Worm (Caenorhabditis elegans): ENCODE measurements around the gene dhhc-4.

dhhc-4 gene

ce11 chrIII:9826005-9826404 is 41.6 kb downstream of the dhhc-4 start (continued):
- TF ChIP-seq lin-39 (tag; optimal IDR thresholded peaks at IDR 0.05), result no peak
- peak; percentile 11 for TF ChIP-seq xbp-1 (tag; optimal IDR thresholded peaks at IDR 0.05)
- no peak for TF ChIP-seq sptf-1 (tag; optimal IDR thresholded peaks at IDR 0.05)
- peak; percentile 56 for TF ChIP-seq tbx-2 (tag; optimal IDR thresholded peaks at IDR 0.05)
- no peak for TF ChIP-seq ceh-8 (GFP tag; optimal IDR thresholded peaks at IDR 0.05)
- TF ChIP-seq hlh-4 (tag; optimal IDR thresholded peaks at IDR 0.05), result no peak
- no peak for TF ChIP-seq nhr-28 (tag; optimal IDR thresholded peaks at IDR 0.05)
- no peak for TF ChIP-seq nhr-237 (tag; optimal IDR thresholded peaks at IDR 0.05)
- TF ChIP-seq nhr-84 (tag; optimal IDR thresholded peaks at IDR 0.05), result no peak
- peak; percentile 65 for TF ChIP-seq nhr-47 (tag; optimal IDR thresholded peaks at IDR 0.05)
- no peak for TF ChIP-seq sox-4 (tag; optimal IDR thresholded peaks at IDR 0.05)
- TF ChIP-seq dsc-1 (tag; optimal IDR thresholded peaks at IDR 0.05), result no peak
- no peak for TF ChIP-seq unc-86 (tag; optimal IDR thresholded peaks at IDR 0.05)
- no peak for TF ChIP-seq unc-62 (GFP tag; optimal IDR thresholded peaks at IDR 0.05)
- TF ChIP-seq aly-2 (tag; optimal IDR thresholded peaks at IDR 0.05), result peak; percentile 15
- TF ChIP-seq skn-1 (tag; optimal IDR thresholded peaks at IDR 0.05), result peak; percentile 61
- TF ChIP-seq hpl-2 (GFP tag; optimal IDR thresholded peaks at IDR 0.05), result peak; percentile 10
- no peak for TF ChIP-seq nhr-12 (tag; optimal IDR thresholded peaks at IDR 0.05)
- peak; percentile 41 for TF ChIP-seq fos-1 (tag; optimal IDR thresholded peaks at IDR 0.05)
- TF ChIP-seq fkh-4 (tag; optimal IDR thresholded peaks at IDR 0.05; ENCODE audit: borderline replicate concordance), result no peak
- peak; percentile 89 for TF ChIP-seq ama-1 (optimal IDR thresholded peaks at IDR 0.05)
- no peak for TF ChIP-seq lin-15B (tag; optimal IDR thresholded peaks at IDR 0.05)
- peak; percentile 10 to 61 for TF ChIP-seq lin-35 (GFP tag; optimal IDR thresholded peaks at IDR 0.05)

- TF ChIP-seq lsy-2 (tag; optimal IDR thresholded peaks at IDR 0.05) (peak in 1 of 2 experiments; percentile 9), snu-23 (GFP tag; optimal IDR thresholded peaks at IDR 0.05) (peak; percentile 33), mep-1 (tag; optimal IDR thresholded peaks at IDR 0.05) (peak; percentile 12), jun-1 (tag; optimal IDR thresholded peaks at IDR 0.05) (no peak), blmp-1 (tag; optimal IDR thresholded peaks at IDR 0.05) (peak; percentile 58), lin-39 (tag; optimal IDR thresholded peaks at IDR 0.05) (no peak), aha-1 (tag; optimal IDR thresholded peaks at IDR 0.05) (no peak), dpl-1 (GFP tag; optimal IDR thresholded peaks at IDR 0.05) (peak; percentile 21 to 33 (median 32)), elt-3 (tag; optimal IDR thresholded peaks at IDR 0.05) (peak in 1 of 6 experiments; percentile 67), unc-130 (tag; optimal IDR thresholded peaks at IDR 0.05) (no peak), F16B12.6 (tag; optimal IDR thresholded peaks at IDR 0.05) (peak; percentile 30), lin-14 (GFP tag; optimal IDR thresholded peaks at IDR 0.05) (peak; percentile 31), lin-35 (GFP tag; optimal IDR thresholded peaks at IDR 0.05) (peak; percentile 33 to 36)
These were observed 42.3 kb downstream of the dhhc-4 start, which contains the start of gene ZK632.9 for ce11 chrIII:9825073-9825828. ZK632.9 (minus strand) TSS chrIII:9825432.

- TF ChIP-seq grh-1 (GFP tag; IDR thresholded peaks at IDR 0.05) (0 out of 2 replicates have a peak, but pooled peaks have one; percentile 9), zip-4 (GFP tag; optimal IDR thresholded peaks at IDR 0.05) (no peak), lin-13 (GFP tag; optimal IDR thresholded peaks at IDR 0.05) (peak; percentile 8), fkh-8 (tag; optimal IDR thresholded peaks at IDR 0.05) (no peak), lin-35 (GFP tag; optimal IDR thresholded peaks at IDR 0.05) (no peak), unc-98 (GFP tag; IDR thresholded peaks at IDR 0.05) (no peak), zag-1 (tag; optimal IDR thresholded peaks at IDR 0.05) (no peak), C04F5.9 (tag; optimal IDR thresholded peaks at IDR 0.05) (no peak), aly-2 (tag; optimal IDR thresholded peaks at IDR 0.05) (no peak), mab-9 (GFP tag; IDR thresholded peaks at IDR 0.05) (no peak), nhr-76 (tag; optimal IDR thresholded peaks at IDR 0.05) (no peak), mdl-1 (tag; optimal IDR thresholded peaks at IDR 0.05) (no peak), vab-15 (tag; optimal IDR thresholded peaks at IDR 0.05) (no peak), nhr-28 (tag; optimal IDR thresholded peaks at IDR 0.05) (no peak), snpc-4 (tag; optimal IDR thresholded peaks at IDR 0.05) (no peak), C16A3.4 (tag; optimal IDR thresholded peaks at IDR 0.05) (no peak), lsy-2 (tag; optimal IDR thresholded peaks at IDR 0.05) (no peak), dpl-1 (GFP tag; optimal IDR thresholded peaks at IDR 0.05) (no peak), ztf-4 (tag; optimal IDR thresholded peaks at IDR 0.05) (no peak), hlh-17 (GFP tag; optimal IDR thresholded peaks at IDR 0.05; ENCODE audit: borderline replicate concordance) (no peak), unc-62 (GFP tag; optimal IDR thresholded peaks at IDR 0.05) (no peak), pqm-1 (tag; optimal IDR thresholded peaks at IDR 0.05) (no peak)
These were observed 43.2 kb downstream of the dhhc-4 start, which contains the start of gene lin-52 for ce11 chrIII:9824330-9824934. lin-52 (minus strand) TSS chrIII:9824750.

Measured in whole organism, L1 larva.